Fruit fly (Drosophila melanogaster) whole organism, adult: Measurements from ENCODE around the gene CG15385.

Source experiments
- CG11617 ChIP-seq: fragments of 200-800 bp; sonication (Bioruptor generic); optimal IDR thresholded peaks from 2 replicates; lab custom pipeline; 2017; ENCODE audit warnings: mild to moderate bottlenecking, missing biosample characterization, missing genetic modification reagents, missing genetic modification characterization
- CG12768 ChIP-seq: fragments of 200-800 bp; sonication (Bioruptor generic); optimal IDR thresholded peaks from 2 replicates; lab custom pipeline; 2017; ENCODE audit warnings: missing biosample characterization, missing genetic modification characterization, mild to moderate bottlenecking, moderate library complexity, missing genetic modification reagents
- CG14711 ChIP-seq: fragments of 200-800 bp; sonication (Bioruptor generic); optimal IDR thresholded peaks from 2 replicates; lab custom pipeline; 2018; ENCODE audit warnings: missing biosample characterization, mild to moderate bottlenecking, missing genetic modification characterization, moderate library complexity
- CG1620 ChIP-seq: fragments of 200-800 bp; sonication (Bioruptor generic); optimal IDR thresholded peaks from 2 replicates; lab custom pipeline; 2016; ENCODE audit warnings: missing biosample characterization, missing genetic modification characterization
- CG33017 ChIP-seq: fragments of 200-800 bp; sonication (Bioruptor generic); optimal IDR thresholded peaks from 2 replicates; lab custom pipeline; 2018; ENCODE audit warnings: missing biosample characterization, mild to moderate bottlenecking, missing genetic modification characterization, moderate library complexity
- CG5204 ChIP-seq: fragments of 200-800 bp; sonication (Bioruptor generic); optimal IDR thresholded peaks from 2 replicates; lab custom pipeline; 2016; ENCODE audit warnings: missing biosample characterization, missing genetic modification characterization
- CG7045 ChIP-seq: fragments of 200-800 bp; sonication (Bioruptor generic); optimal IDR thresholded peaks from 2 replicates; lab custom pipeline; 2017; ENCODE audit warnings: missing biosample characterization, mild to moderate bottlenecking, missing genetic modification characterization
- CG7101 ChIP-seq: fragments of 200-800 bp; sonication (Bioruptor generic); optimal IDR thresholded peaks from 2 replicates; lab custom pipeline; 2018; ENCODE audit warnings: missing biosample characterization, mild to moderate bottlenecking, missing genetic modification characterization, moderate library complexity
- Clk ChIP-seq: fragments of 200-800 bp; sonication (Bioruptor generic); optimal IDR thresholded peaks from 2 replicates; lab custom pipeline; 2017; ENCODE audit warnings: missing biosample characterization, missing genetic modification characterization
- Crg-1 ChIP-seq: fragments of 200-800 bp; sonication (Bioruptor generic); optimal IDR thresholded peaks from 2 replicates; lab custom pipeline; 2016; ENCODE audit warnings: missing biosample characterization, missing genetic modification characterization
- Hr96 ChIP-seq: fragments of 200-800 bp; sonication (Bioruptor generic); optimal IDR thresholded peaks from 2 replicates; lab custom pipeline; 2016; ENCODE audit warnings: missing biosample characterization, missing genetic modification characterization
- Mnt ChIP-seq: fragments of 200-800 bp; sonication (Bioruptor generic); optimal IDR thresholded peaks from 2 replicates; lab custom pipeline; 2016; ENCODE audit warnings: missing biosample characterization, mild to moderate bottlenecking, missing genetic modification characterization
- bab1 ChIP-seq: fragments of 200-800 bp; sonication (Bioruptor generic); optimal IDR thresholded peaks from 3 replicates; lab custom pipeline; 2019; ENCODE audit warnings: missing biosample characterization, mild to moderate bottlenecking, missing genetic modification characterization, moderate library complexity
- cic ChIP-seq: fragments of 200-800 bp; sonication (Bioruptor generic); optimal IDR thresholded peaks from 2 replicates; lab custom pipeline; 2017; ENCODE audit warnings: missing biosample characterization, mild to moderate bottlenecking, missing genetic modification characterization, moderate library complexity
- cnc ChIP-seq, 2 experiments: fragments of >200 bp; optimal IDR thresholded peaks; 2 replicates each; lab custom pipeline; 2017
- kay ChIP-seq: fragments of 200-800 bp; sonication (Bioruptor generic); peaks from one replicate; lab custom pipeline; 2016; ENCODE audit warnings: missing biosample characterization, missing genetic modification characterization, borderline replicate concordance
- ovo ChIP-seq: fragments of 200-800 bp; sonication (Bioruptor generic); optimal IDR thresholded peaks from 2 replicates; lab custom pipeline; 2016; ENCODE audit warnings: missing biosample characterization, missing genetic modification characterization
- pad ChIP-seq: fragments of 200-800 bp; sonication (Bioruptor generic); optimal IDR thresholded peaks from 3 replicates; lab custom pipeline; 2017; ENCODE audit warnings: missing biosample characterization, missing genetic modification characterization, mild to moderate bottlenecking, moderate library complexity, missing genetic modification reagents
- tj ChIP-seq: fragments of 200-800 bp; sonication (Bioruptor generic); optimal IDR thresholded peaks from 3 replicates; lab custom pipeline; 2017; ENCODE audit warnings: missing biosample characterization, mild to moderate bottlenecking, missing genetic modification characterization, moderate library complexity
- toe ChIP-seq: fragments of 200-800 bp; sonication (Bioruptor generic); optimal IDR thresholded peaks from 2 replicates; lab custom pipeline; 2016; ENCODE audit warnings: missing biosample characterization, missing genetic modification characterization

The CG15385 gene

dm6 chr2L:2236722-2237121 is 24.4 kb upstream of the CG15385 start, which contains the start of gene Sec24CD:
Gene Sec24CD (minus strand): TSS chr2L:2236844.
- TF ChIP-seq Mnt (GFP tag; lab: Kevin White, UChicago) (peak; percentile 33), CG5204 (GFP tag; lab: Kevin White, UChicago) (no peak), tj (peak; percentile 22), cnc (optimal IDR thresholded peaks at IDR 0.05; lab: Kevin White, UChicago) (no peak), CG7101 (tag; lab: Kevin White, UChicago) (peak; percentile 30), CG12768 (peak; percentile 39), CG1620 (GFP tag; lab: Kevin White, UChicago) (no peak), cic (GFP tag; lab: Kevin White, UChicago) (peak; percentile 69), bab1 (peak; percentile 69), CG14711 (tag; lab: Kevin White, UChicago) (no peak), kay (peak; percentile 97)

- no peak for TF ChIP-seq tj
- no peak for TF ChIP-seq Clk
- TF ChIP-seq CG7045, result no peak
- TF ChIP-seq CG5204 (GFP tag; lab: Kevin White, UChicago), result no peak
- no peak for TF ChIP-seq CG1620 (GFP tag; lab: Kevin White, UChicago)
- TF ChIP-seq cnc (optimal IDR thresholded peaks at IDR 0.05; lab: Kevin White, UChicago), result no peak
- TF ChIP-seq CG11617 (GFP tag; lab: Kevin White, UChicago), result no peak
- no peak for TF ChIP-seq CG33017 (tag; lab: Kevin White, UChicago)
- no peak for TF ChIP-seq CG14711 (tag; lab: Kevin White, UChicago)
- peak; percentile 66 for TF ChIP-seq CG12768
- TF ChIP-seq bab1, result no peak
- no peak for TF ChIP-seq Crg-1 (GFP tag; lab: Kevin White, UChicago)
- TF ChIP-seq Mnt (GFP tag; lab: Kevin White, UChicago), result peak; percentile 51
- TF ChIP-seq cic (GFP tag; lab: Kevin White, UChicago), result peak; percentile 61
- no peak for TF ChIP-seq Hr96
- TF ChIP-seq pad, result peak; percentile 39
- no peak for TF ChIP-seq CG7101 (tag; lab: Kevin White, UChicago)
- TF ChIP-seq kay, result peak; percentile 1
Measured at dm6 chr2L:2228179-2228849, 15.9 kb upstream of the CG15385 start.

DNA sequence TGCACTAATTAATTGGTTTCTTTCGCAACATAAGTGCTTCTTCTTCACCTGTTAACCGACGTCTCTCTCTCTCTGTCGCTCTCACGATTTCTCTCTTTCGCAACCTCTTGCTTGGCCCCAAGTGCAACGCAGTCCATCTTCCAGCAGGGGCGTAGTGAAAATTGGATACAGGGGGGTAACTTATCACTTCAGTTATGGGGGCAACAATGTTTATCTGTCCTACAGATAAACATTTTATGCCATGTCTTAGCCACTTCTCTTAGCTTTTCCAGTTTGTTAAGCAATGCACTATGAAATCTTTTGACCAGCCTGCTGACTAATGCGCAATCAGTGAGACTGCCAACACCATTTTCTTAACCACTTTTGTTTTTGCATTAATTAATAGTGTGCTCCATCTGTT is 14.9 kb upstream of the CG15385 start:
- TF ChIP-seq CG7101 (tag; lab: Kevin White, UChicago) (peak; percentile 49), CG7045 (peak; percentile 23), CG11617 (GFP tag; lab: Kevin White, UChicago) (no peak), CG14711 (tag; lab: Kevin White, UChicago) (peak; percentile 7), CG1620 (GFP tag; lab: Kevin White, UChicago) (peak; percentile 9), toe (GFP tag; lab: Kevin White, UChicago) (no peak), CG33017 (tag; lab: Kevin White, UChicago) (peak; percentile 40), kay (peak; percentile 84)

dm6 chr2L:2226259-2227121 is 14.1 kb upstream of the CG15385 start, which contains the start of the genes CG15387 and sau:
Gene CG15387 (minus strand): TSS chr2L:2226294.
Gene sau (plus strand): TSS chr2L:2226342.
- peak; percentile 89 for TF ChIP-seq CG33017 (tag; lab: Kevin White, UChicago)
- TF ChIP-seq Clk, result peak; percentile 87
- TF ChIP-seq kay, result peak; percentile 97
- peak; percentile 96 for TF ChIP-seq toe (GFP tag; lab: Kevin White, UChicago)
- TF ChIP-seq CG14711 (tag; lab: Kevin White, UChicago), result peak; percentile 88
- TF ChIP-seq bab1, result peak; percentile 90
- peak; percentile 96 for TF ChIP-seq Hr96
- peak; percentile 96 for TF ChIP-seq CG5204 (GFP tag; lab: Kevin White, UChicago)
- peak; percentile 88 for TF ChIP-seq ovo (GFP tag; lab: Kevin White, UChicago)
- peak; percentile 94 for TF ChIP-seq CG7101 (tag; lab: Kevin White, UChicago)
- TF ChIP-seq pad, result peak; percentile 87
- peak; percentile 96 for TF ChIP-seq CG1620 (GFP tag; lab: Kevin White, UChicago)
- TF ChIP-seq Mnt (GFP tag; lab: Kevin White, UChicago), result peak; percentile 92
- TF ChIP-seq CG7045, result peak; percentile 89
- peak; percentile 93 for TF ChIP-seq tj
- peak; percentile 95 for TF ChIP-seq CG11617 (GFP tag; lab: Kevin White, UChicago)
- peak; percentile 92 for TF ChIP-seq CG12768
- TF ChIP-seq cnc (optimal IDR thresholded peaks at IDR 0.05; lab: Kevin White, UChicago), result no peak
- peak; percentile 95 for TF ChIP-seq Crg-1 (GFP tag; lab: Kevin White, UChicago)
- peak; percentile 62 for TF ChIP-seq cic (GFP tag; lab: Kevin White, UChicago)

- TF ChIP-seq CG33017 (tag; lab: Kevin White, UChicago) (no peak), Mnt (GFP tag; lab: Kevin White, UChicago) (no peak), ovo (GFP tag; lab: Kevin White, UChicago) (no peak), CG5204 (GFP tag; lab: Kevin White, UChicago) (no peak), kay (peak; percentile 56), bab1 (peak; percentile 5)
Measured at dm6 chr2L:2222377-2222776, 10.0 kb upstream of the CG15385 start.
